Worm (Caenorhabditis elegans): ENCODE results near the gene ttr-23.

DNA sequence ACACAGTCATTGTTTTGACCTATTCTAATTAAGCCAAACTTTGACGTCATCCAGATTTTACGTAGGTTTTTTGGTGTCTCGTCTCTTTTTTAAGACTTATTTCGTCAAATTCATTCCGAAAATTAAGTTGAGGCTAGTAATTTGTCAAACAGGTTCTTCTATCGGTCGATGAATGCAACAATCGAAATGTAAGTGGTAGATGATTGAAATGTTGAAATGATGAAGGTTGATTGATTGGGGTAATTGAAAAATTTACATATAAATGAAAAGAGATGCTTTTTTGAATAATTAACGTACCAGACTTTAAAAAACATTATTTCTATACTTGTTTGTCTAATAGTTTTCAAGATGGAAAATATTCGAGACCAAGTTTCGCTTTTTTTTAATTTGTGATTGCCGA lies 33.3 kb downstream of the ttr-23 start:
- TF ChIP-seq T22C8.4 (GFP tag; IDR thresholded peaks at IDR 0.05) = no peak
- TF ChIP-seq tab-1 (GFP tag; IDR thresholded peaks at IDR 0.05) = no peak
- no peak for TF ChIP-seq ztf-23 (GFP tag; IDR thresholded peaks at IDR 0.05)
- no peak for TF ChIP-seq klf-2 (GFP tag; conservative IDR thresholded peaks at IDR 0.05)
- TF ChIP-seq ztf-29 (GFP tag; IDR thresholded peaks at IDR 0.05) = no peak
- no peak for TF ChIP-seq med-1 (GFP tag; optimal IDR thresholded peaks at IDR 0.05; ENCODE audit: insufficient read depth)

All from whole organism, midembryonic.